Worm (Caenorhabditis elegans) whole organism, mixed stage, embryonic: ENCODE results near the gene F52H2.1.

ENCODE experiments used
- nhr-28 ChIP-seq: fragments of 150-350 bp; optimal IDR thresholded peaks from 2 replicates; lab custom pipeline; 2014; ENCODE audit warnings: missing biosample characterization, missing genetic modification characterization
- snpc-4 ChIP-seq: fragments of 150-350 bp; optimal IDR thresholded peaks from 2 replicates; lab custom pipeline; 2014; ENCODE audit warnings: missing biosample characterization, missing genetic modification characterization
- tbx-8 ChIP-seq: fragments of 200-800 bp; sonication (Bioruptor generic); optimal IDR thresholded peaks from 2 replicates; lab custom pipeline; 2018; ENCODE audit warnings: mild to moderate bottlenecking, missing genetic modification characterization, moderate library complexity, missing compliant biosample characterization

ce11 chrX:2550665-2551064 is 22.2 kb upstream of the F52H2.1 start:
- TF ChIP-seq nhr-28 (tag; lab: Kevin White, UChicago) (no peak), snpc-4 (no peak), tbx-8 (no peak)
